Fruit fly (Drosophila melanogaster): ENCODE data around the gene CG31752.

- TF ChIP-seq CG8159 (tag; optimal IDR thresholded peaks at IDR 0.05) (peak; percentile 44), CG10348 (GFP tag; IDR thresholded peaks at IDR 0.05) (no peak), CG17806 (tag; optimal IDR thresholded peaks at IDR 0.05) (no peak), rn (GFP tag; IDR thresholded peaks at IDR 0.05) (no peak), CG34367 (tag; optimal IDR thresholded peaks at IDR 0.05) (no peak), EcR (GFP tag; optimal IDR thresholded peaks at IDR 0.05) (no peak), Pif1A (GFP tag; optimal IDR thresholded peaks at IDR 0.05) (no peak), Snoo (tag; optimal IDR thresholded peaks at IDR 0.05) (peak; percentile 19), CG32121 (GFP tag; IDR thresholded peaks at IDR 0.05) (no peak), Ets98B (GFP tag; IDR thresholded peaks at IDR 0.05) (no peak), CG12605 (GFP tag; IDR thresholded peaks at IDR 0.05) (no peak), D1 (tag; optimal IDR thresholded peaks at IDR 0.05) (no peak)
These were observed 35.3 kb downstream of the CG31752 start for dm6 chr2L:18805637-18806403.

Data from whole organism, pupa.